Fruit fly (Drosophila melanogaster): Measurements from ENCODE around the gene Pten.

DNA sequence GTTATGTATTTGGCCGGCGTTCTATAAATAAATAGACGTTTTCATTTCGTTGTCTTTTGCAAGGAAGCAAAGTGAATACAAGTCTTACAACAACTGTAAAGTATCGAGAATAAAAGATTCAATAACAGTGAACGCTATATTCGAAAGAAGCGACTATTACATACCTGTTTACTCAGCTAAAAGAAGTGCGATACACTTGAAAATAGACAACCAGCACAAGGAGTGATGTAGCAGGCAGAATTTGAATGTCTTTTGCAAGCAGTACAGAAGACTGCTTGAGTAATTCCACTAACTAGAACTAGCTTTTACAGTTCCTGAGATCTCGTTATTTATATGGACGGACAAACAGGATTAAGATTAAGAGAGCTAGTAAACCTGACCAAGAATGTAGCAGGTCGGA, 37.5 kb upstream of the Pten start:
- TF ChIP-seq CG13894 (tag; optimal IDR thresholded peaks at IDR 0.05) (no peak), abd-A (tag; optimal IDR thresholded peaks at IDR 0.05) (no peak), CG14860 (GFP tag; IDR thresholded peaks at IDR 0.05; ENCODE audit: partially characterized antibody) (peak; percentile 84; the same call in 2 of the 3 replicates), Side (GFP tag; optimal IDR thresholded peaks at IDR 0.05) (no peak), kni (GFP tag; optimal IDR thresholded peaks at IDR 0.05) (no peak), Atf3 (GFP tag; optimal IDR thresholded peaks at IDR 0.05) (no peak), CG7357 (GFP tag; IDR thresholded peaks at IDR 0.05) (no peak), CG18262 (tag; optimal IDR thresholded peaks at IDR 0.05) (no peak)
